Worm (Caenorhabditis elegans) whole organism, L1 larva: Measurements from ENCODE around the gene Y57G11C.42.

Source experiments
- C16A3.4 ChIP-seq: fragments of 150-350 bp; optimal IDR thresholded peaks from 2 replicates; lab custom pipeline; 2014; ENCODE audit warnings: missing biosample characterization, missing genetic modification characterization
- Y116A8C.19 ChIP-seq: sonication (generic microtip); optimal IDR thresholded peaks from 2 replicates; lab custom pipeline; 2016; ENCODE audit warnings: missing compliant biosample characterization, missing genetic modification characterization, borderline replicate concordance
- alr-1 ChIP-seq: fragments of 200-800 bp; sonication (Bioruptor generic); optimal IDR thresholded peaks from 2 replicates; lab custom pipeline; 2018; ENCODE audit warnings: borderline replicate concordance, mild to moderate bottlenecking, missing genetic modification characterization, missing compliant biosample characterization
- ces-1 ChIP-seq: fragments of 150-350 bp; optimal IDR thresholded peaks from 2 replicates; lab custom pipeline; 2014; ENCODE audit warnings: missing biosample characterization, missing genetic modification reagents, missing genetic modification characterization
- hlh-17 ChIP-seq: fragments of 200-800 bp; sonication (Bioruptor generic); optimal IDR thresholded peaks from 2 replicates; lab custom pipeline; 2018; ENCODE audit warnings: missing genetic modification characterization, mild to moderate bottlenecking, missing compliant biosample characterization, moderate library complexity, borderline replicate concordance
- lin-35 ChIP-seq, 2 experiments: fragments of 150-350 bp; optimal IDR thresholded peaks; 2 replicates each; lab custom pipeline; 2014; ENCODE audit warnings: missing biosample characterization in 2 of 2, missing genetic modification characterization in 2 of 2, missing genetic modification reagents in 2 of 2
- lir-3 ChIP-seq: sonication (generic microtip); optimal IDR thresholded peaks from 2 replicates; lab custom pipeline; 2016; ENCODE audit warnings: mild to moderate bottlenecking, missing genetic modification characterization, moderate library complexity, missing compliant biosample characterization; ENCODE audit not compliant: poor library complexity
- lsy-2 ChIP-seq, 2 experiments: fragments of 150-350 bp; optimal IDR thresholded peaks; 2 replicates each; lab custom pipeline; 2014; ENCODE audit warnings: missing biosample characterization in 2 of 2, missing genetic modification characterization in 2 of 2
- mdl-1 ChIP-seq, 2 experiments: fragments of 150-350 bp; optimal IDR thresholded peaks; 2 replicates each; lab custom pipeline; 2014 to 2017; ENCODE audit warnings: missing biosample characterization in 2 of 2, missing genetic modification characterization in 2 of 2, inconsistent platforms in 1 of 2
- nhr-237 ChIP-seq: fragments of 150-350 bp; optimal IDR thresholded peaks from 2 replicates; lab custom pipeline; 2014; ENCODE audit warnings: missing biosample characterization, missing genetic modification characterization
- nhr-77 ChIP-seq: fragments of 150-350 bp; optimal IDR thresholded peaks from 2 replicates; lab custom pipeline; 2014; ENCODE audit warnings: missing biosample characterization, missing genetic modification characterization
- nhr-84 ChIP-seq: sonication (generic microtip); optimal IDR thresholded peaks from 2 replicates; lab custom pipeline; 2017; ENCODE audit warnings: missing biosample characterization, missing genetic modification characterization
- zip-4 ChIP-seq: fragments of 200-800 bp; sonication (Bioruptor generic); optimal IDR thresholded peaks from 2 replicates; lab custom pipeline; 2018; ENCODE audit warnings: mild to moderate bottlenecking, missing genetic modification characterization, moderate library complexity, missing compliant biosample characterization

Gene Y57G11C.42

DNA sequence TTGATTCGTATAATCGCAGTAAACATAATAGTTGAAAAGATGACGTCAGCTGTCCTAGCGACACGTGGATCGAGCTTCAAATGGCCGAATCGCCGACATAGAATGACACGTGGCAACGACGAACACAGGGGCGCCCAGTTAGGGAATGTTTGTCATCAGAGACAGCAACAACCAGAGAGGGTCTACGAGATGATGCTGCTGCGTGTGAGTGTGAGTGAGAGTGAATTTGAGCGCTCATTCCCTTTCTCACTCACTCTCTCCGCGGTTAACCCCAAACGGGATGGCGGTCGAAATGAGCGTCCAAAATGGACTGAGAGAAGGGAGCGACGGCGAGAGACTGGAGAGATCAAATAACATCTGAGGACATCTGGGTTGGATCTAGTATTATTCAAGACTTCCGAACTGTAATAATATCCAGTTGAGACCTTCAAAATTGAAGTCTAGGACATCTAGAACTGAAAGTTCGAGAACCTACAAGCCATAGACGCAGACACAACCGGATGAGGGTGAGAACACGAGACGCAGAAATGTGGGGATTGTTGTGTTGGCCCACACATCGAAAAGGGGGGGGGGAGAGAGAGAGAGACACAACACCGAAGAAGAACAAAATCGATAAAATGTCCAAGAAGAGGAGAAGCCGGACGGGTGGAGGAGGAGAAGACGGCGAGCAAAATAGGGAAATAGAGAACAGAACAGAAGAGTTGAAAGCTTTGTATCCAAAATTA is 65.7 kb downstream of the Y57G11C.42 start (continued):
- TF ChIP-seq Y116A8C.19 (tag; lab: Kevin White, UChicago) = no peak
- TF ChIP-seq lin-35 (GFP tag; optimal IDR thresholded peaks at IDR 0.05; lab: Kevin White, UChicago) = peak; percentile 38 to 52
- no peak for TF ChIP-seq alr-1 (tag; lab: Kevin White, UChicago)
- no peak for TF ChIP-seq hlh-17 (GFP tag; lab: Kevin White, UChicago)
- TF ChIP-seq mdl-1 (tag; optimal IDR thresholded peaks at IDR 0.05; lab: Kevin White, UChicago) = peak in 1 of 2 experiments; percentile 84
- TF ChIP-seq zip-4 = no peak
- TF ChIP-seq C16A3.4 (tag; lab: Kevin White, UChicago) = peak; percentile 53
- TF ChIP-seq lsy-2 (tag; optimal IDR thresholded peaks at IDR 0.05; lab: Kevin White, UChicago) = peak; percentile 33 to 46
- TF ChIP-seq lir-3 (tag; lab: Kevin White, UChicago) = no peak
- no peak for TF ChIP-seq nhr-77 (tag; lab: Kevin White, UChicago)
- TF ChIP-seq ces-1 (GFP tag; lab: Kevin White, UChicago) = no peak
- peak; percentile 3 for TF ChIP-seq nhr-237 (tag; lab: Kevin White, UChicago)
- no peak for TF ChIP-seq nhr-84 (tag; lab: Kevin White, UChicago)
